Fruit fly (Drosophila melanogaster) whole organism, embryonic: ENCODE measurements around the gene CG32767.

ENCODE experiments used
- CG10147 ChIP-seq: fragments of 200-800 bp; sonication (Bioruptor generic); optimal IDR thresholded peaks from 2 replicates; lab custom pipeline; 2019; ENCODE audit warnings: missing biosample characterization, mild to moderate bottlenecking, missing genetic modification characterization, moderate library complexity
- CG10431 ChIP-seq: fragments of 200-800 bp; sonication (Bioruptor generic); optimal IDR thresholded peaks from 3 replicates; lab custom pipeline; 2018; ENCODE audit warnings: missing biosample characterization, mild to moderate bottlenecking, missing genetic modification characterization
- CG11504 ChIP-seq: fragments of 200-800 bp; sonication (Bioruptor generic); optimal IDR thresholded peaks from 3 replicates; lab custom pipeline; 2019; ENCODE audit warnings: missing biosample characterization, mild to moderate bottlenecking, missing genetic modification characterization, moderate library complexity
- CG11696 ChIP-seq: fragments of 200-800 bp; sonication (Bioruptor generic); IDR thresholded peaks from 2 replicates; pipeline ENCODE4 v1.3.6; 2022; ENCODE audit warnings: missing biosample characterization, missing genetic modification characterization
- CG12391 ChIP-seq: fragments of 200-800 bp; sonication (Bioruptor generic); optimal IDR thresholded peaks from 3 replicates; lab custom pipeline; 2018; ENCODE audit warnings: missing biosample characterization, mild to moderate bottlenecking, missing genetic modification characterization, moderate library complexity
- CG13894 ChIP-seq: fragments of 200-800 bp; sonication (Bioruptor generic); optimal IDR thresholded peaks from 3 replicates; lab custom pipeline; 2018; ENCODE audit warnings: missing biosample characterization, mild to moderate bottlenecking, missing genetic modification characterization, moderate library complexity
- CG17612 ChIP-seq: fragments of 200-800 bp; sonication (Bioruptor generic); IDR thresholded peaks from 2 replicates; pipeline ENCODE4 v1.3.6; 2022; ENCODE audit warnings: missing biosample characterization, missing genetic modification characterization
- CG2199 ChIP-seq: fragments of 200-800 bp; sonication (Bioruptor generic); IDR thresholded peaks from 3 replicates; pipeline ENCODE4 v1.3.6; 2022; ENCODE audit warnings: missing biosample characterization, missing genetic modification characterization
- CG2712 ChIP-seq: fragments of 200-800 bp; optimal IDR thresholded peaks from 3 replicates; lab custom pipeline; 2019; ENCODE audit warnings: missing biosample characterization, mild to moderate bottlenecking, missing genetic modification characterization, moderate library complexity
- CG3065 ChIP-seq: fragments of 200-800 bp; sonication (Bioruptor generic); optimal IDR thresholded peaks from 2 replicates; lab custom pipeline; 2016; ENCODE audit warnings: missing biosample characterization, missing genetic modification characterization
- CG3281 ChIP-seq: fragments of 200-800 bp; sonication (Bioruptor generic); optimal IDR thresholded peaks from 3 replicates; lab custom pipeline; 2017; ENCODE audit warnings: missing biosample characterization, mild to moderate bottlenecking, missing genetic modification characterization
- CG4282 ChIP-seq: fragments of 200-800 bp; sonication (Bioruptor generic); optimal IDR thresholded peaks from 2 replicates; lab custom pipeline; 2016; ENCODE audit warnings: missing biosample characterization, missing genetic modification characterization
- CG6654 ChIP-seq: fragments of 200-800 bp; sonication (Bioruptor generic); optimal IDR thresholded peaks from 2 replicates; lab custom pipeline; 2017; ENCODE audit warnings: missing biosample characterization, mild to moderate bottlenecking, missing genetic modification characterization
- CG7786 ChIP-seq: fragments of 200-800 bp; sonication (Bioruptor generic); optimal IDR thresholded peaks from 2 replicates; lab custom pipeline; 2016; ENCODE audit warnings: missing biosample characterization, missing genetic modification characterization
- CG7839 ChIP-seq: fragments of 200-800 bp; sonication (Bioruptor generic); optimal IDR thresholded peaks from 3 replicates; lab custom pipeline; 2018; ENCODE audit warnings: missing biosample characterization, mild to moderate bottlenecking, missing genetic modification characterization, moderate library complexity
- CG8944 ChIP-seq: fragments of 200-800 bp; sonication (Bioruptor generic); optimal IDR thresholded peaks from 3 replicates; lab custom pipeline; 2016; ENCODE audit warnings: missing biosample characterization, missing genetic modification characterization
- CTCF ChIP-seq: fragments of 200-800 bp; sonication (Bioruptor generic); optimal IDR thresholded peaks from 2 replicates; lab custom pipeline; 2017; ENCODE audit warnings: missing biosample characterization, mild to moderate bottlenecking, missing genetic modification characterization, moderate library complexity
- D19B ChIP-seq: fragments of 200-800 bp; sonication (Bioruptor generic); optimal IDR thresholded peaks from 2 replicates; lab custom pipeline; 2017; ENCODE audit warnings: missing biosample characterization, mild to moderate bottlenecking, missing genetic modification characterization
- Deaf1 ChIP-seq: fragments of 200-800 bp; optimal IDR thresholded peaks from 3 replicates; lab custom pipeline; 2019; ENCODE audit warnings: missing biosample characterization, mild to moderate bottlenecking, missing genetic modification characterization, moderate library complexity
- Eip74EF ChIP-seq, 2 experiments: fragments of 200-800 bp in 1 of 2; fragments of >200 bp in 1 of 2; sonication (Bioruptor generic) in 1 of 2; optimal IDR thresholded peaks; 2 replicates each; lab custom pipeline; 2017 to 2019; ENCODE audit warnings: missing biosample characterization in 2 of 2, missing genetic modification characterization in 2 of 2, mild to moderate bottlenecking in 1 of 2, moderate library complexity in 1 of 2
- Elba2 ChIP-seq: fragments of 200-800 bp; sonication (Bioruptor generic); optimal IDR thresholded peaks from 3 replicates; lab custom pipeline; 2016; ENCODE audit warnings: missing biosample characterization, missing genetic modification characterization
- Ets65A ChIP-seq: fragments of 200-800 bp; sonication (Bioruptor generic); peaks from one replicate; lab custom pipeline; 2016; ENCODE audit warnings: missing biosample characterization, missing genetic modification characterization
- H2.0 ChIP-seq: fragments of 200-800 bp; sonication (Bioruptor generic); IDR thresholded peaks from 2 replicates; pipeline ENCODE4 v1.3.6; 2022; ENCODE audit warnings: missing biosample characterization, missing genetic modification characterization
- Hand ChIP-seq: fragments of 200-800 bp; sonication (Bioruptor generic); optimal IDR thresholded peaks from 2 replicates; lab custom pipeline; 2017; ENCODE audit warnings: mild to moderate bottlenecking, missing biosample characterization, missing genetic modification reagents, missing genetic modification characterization
- Hmx ChIP-seq: fragments of 200-800 bp; sonication (Bioruptor generic); optimal IDR thresholded peaks from 2 replicates; lab custom pipeline; 2016; ENCODE audit warnings: missing biosample characterization, missing genetic modification characterization
- Hr78 ChIP-seq, 2 experiments: fragments of 200-800 bp in 1 of 2; fragments of >200 bp in 1 of 2; sonication (Bioruptor generic) in 1 of 2; optimal IDR thresholded peaks; 2 replicates each; lab custom pipeline; 2017 to 2019; ENCODE audit warnings: missing biosample characterization in 2 of 2, missing genetic modification characterization in 2 of 2, mild to moderate bottlenecking in 1 of 2, moderate library complexity in 1 of 2
- Lpt ChIP-seq: fragments of >200 bp; optimal IDR thresholded peaks from 2 replicates; lab custom pipeline; 2018; ENCODE audit warnings: missing biosample characterization, missing genetic modification characterization
- Max ChIP-seq: fragments of 200-800 bp; sonication (Bioruptor generic); optimal IDR thresholded peaks from 2 replicates; lab custom pipeline; 2016; ENCODE audit warnings: missing biosample characterization, mild to moderate bottlenecking, missing genetic modification characterization
- Med ChIP-seq: fragments of 200-800 bp; sonication (Bioruptor generic); peaks from one replicate; lab custom pipeline; 2016; ENCODE audit warnings: missing biosample characterization, missing genetic modification characterization, mild to moderate bottlenecking, inconsistent platforms, moderate library complexity
- Mrtf ChIP-seq: fragments of 200-800 bp; sonication (Bioruptor generic); IDR thresholded peaks from 3 replicates; pipeline ENCODE4 v1.3.6; 2022; ENCODE audit warnings: missing biosample characterization, missing genetic modification characterization
- Nf-YA ChIP-seq: fragments of 200-800 bp; sonication (Bioruptor generic); IDR thresholded peaks from 2 replicates; pipeline ENCODE4 v1.3.6; 2022; ENCODE audit warnings: missing biosample characterization, missing genetic modification characterization
- Nf-YC ChIP-seq: fragments of 200-800 bp; optimal IDR thresholded peaks from 3 replicates; lab custom pipeline; 2019; ENCODE audit warnings: missing biosample characterization, mild to moderate bottlenecking, missing genetic modification characterization, moderate library complexity
- Rfx ChIP-seq: fragments of 200-800 bp; sonication (Bioruptor generic); IDR thresholded peaks from 2 replicates; pipeline ENCODE4 v1.3.6; 2022; ENCODE audit warnings: missing biosample characterization, missing genetic modification characterization
- TFAM ChIP-seq: fragments of 200-800 bp; sonication (Bioruptor generic); optimal IDR thresholded peaks from 2 replicates; lab custom pipeline; 2017; ENCODE audit warnings: missing biosample characterization, missing genetic modification characterization, inconsistent platforms
- Usf ChIP-seq: fragments of 200-800 bp; sonication (Bioruptor generic); optimal IDR thresholded peaks from 2 replicates; lab custom pipeline; 2017; ENCODE audit warnings: missing genotype, missing biosample characterization, missing genetic modification characterization
- ara ChIP-seq: fragments of 200-800 bp; sonication (Bioruptor generic); IDR thresholded peaks from 2 replicates; pipeline ENCODE4 v1.3.6; 2022; ENCODE audit warnings: missing biosample characterization, missing genetic modification characterization
- cad ChIP-seq: fragments of >200 bp; optimal IDR thresholded peaks from 2 replicates; lab custom pipeline; 2017; ENCODE audit warnings: missing biosample characterization, missing genetic modification characterization
- cato ChIP-seq: fragments of 200-800 bp; sonication (Bioruptor generic); optimal IDR thresholded peaks from 2 replicates; lab custom pipeline; 2016; ENCODE audit warnings: missing biosample characterization, missing genetic modification characterization, borderline replicate concordance
- da ChIP-seq: fragments of 200-800 bp; sonication (Bioruptor generic); optimal IDR thresholded peaks from 2 replicates; lab custom pipeline; 2016; ENCODE audit warnings: missing biosample characterization, missing genetic modification characterization
- danr ChIP-seq: fragments of 200-800 bp; sonication (Bioruptor generic); IDR thresholded peaks from 2 replicates; pipeline ENCODE4 v1.3.6; 2022; ENCODE audit warnings: missing biosample characterization, missing genetic modification characterization
- grau ChIP-seq: fragments of 200-800 bp; optimal IDR thresholded peaks from 3 replicates; lab custom pipeline; 2019; ENCODE audit warnings: missing biosample characterization, mild to moderate bottlenecking, missing genetic modification characterization, moderate library complexity
- gsb ChIP-seq: fragments of 200-800 bp; sonication (Bioruptor generic); IDR thresholded peaks from 2 replicates; pipeline ENCODE4 v1.3.6; 2022; ENCODE audit warnings: missing biosample characterization, missing genetic modification characterization
- oc ChIP-seq: fragments of 200-800 bp; sonication (Bioruptor generic); optimal IDR thresholded peaks from 2 replicates; lab custom pipeline; 2018; ENCODE audit warnings: missing biosample characterization, mild to moderate bottlenecking, missing genetic modification characterization, moderate library complexity
- pan ChIP-seq, 4 experiments: fragments of >200 bp in 3 of 4; fragments of 200-800 bp in 1 of 4; sonication (Bioruptor generic) in 1 of 4; optimal IDR thresholded peaks in 3 of 4; IDR thresholded peaks in 1 of 4; 2 replicates each; pipeline versions ENCODE4 v1.3.6 to Lab custom; 2017 to 2022; ENCODE audit warnings: missing biosample characterization in 2 of 4, missing genetic modification characterization in 2 of 4, mixed read lengths in 1 of 4
- pfk ChIP-seq: fragments of 200-800 bp; sonication (Bioruptor generic); optimal IDR thresholded peaks from 2 replicates; lab custom pipeline; 2018; ENCODE audit warnings: missing biosample characterization, mild to moderate bottlenecking, missing genetic modification characterization, moderate library complexity
- so ChIP-seq: fragments of 200-800 bp; sonication (Bioruptor generic); IDR thresholded peaks from 3 replicates; pipeline ENCODE4 v1.3.6; 2022; ENCODE audit warnings: missing biosample characterization, missing genetic modification characterization
- sob ChIP-seq: fragments of 200-800 bp; sonication (Bioruptor generic); IDR thresholded peaks from 2 replicates; pipeline ENCODE4 v1.3.6; 2022; ENCODE audit warnings: missing biosample characterization, missing genetic modification characterization
- tin ChIP-seq: fragments of 200-800 bp; sonication (Bioruptor generic); optimal IDR thresholded peaks from 3 replicates; lab custom pipeline; 2016; ENCODE audit warnings: missing biosample characterization, missing genetic modification characterization
- wdn ChIP-seq: fragments of 200-800 bp; sonication (Bioruptor generic); IDR thresholded peaks from 2 replicates; pipeline ENCODE4 v1.3.6; 2022; ENCODE audit warnings: missing biosample characterization, missing genetic modification characterization
- zen ChIP-seq: fragments of 200-800 bp; sonication (Bioruptor generic); optimal IDR thresholded peaks from 3 replicates; lab custom pipeline; 2018; ENCODE audit warnings: missing biosample characterization, mild to moderate bottlenecking, missing genetic modification characterization, moderate library complexity

The CG32767 gene

DNA sequence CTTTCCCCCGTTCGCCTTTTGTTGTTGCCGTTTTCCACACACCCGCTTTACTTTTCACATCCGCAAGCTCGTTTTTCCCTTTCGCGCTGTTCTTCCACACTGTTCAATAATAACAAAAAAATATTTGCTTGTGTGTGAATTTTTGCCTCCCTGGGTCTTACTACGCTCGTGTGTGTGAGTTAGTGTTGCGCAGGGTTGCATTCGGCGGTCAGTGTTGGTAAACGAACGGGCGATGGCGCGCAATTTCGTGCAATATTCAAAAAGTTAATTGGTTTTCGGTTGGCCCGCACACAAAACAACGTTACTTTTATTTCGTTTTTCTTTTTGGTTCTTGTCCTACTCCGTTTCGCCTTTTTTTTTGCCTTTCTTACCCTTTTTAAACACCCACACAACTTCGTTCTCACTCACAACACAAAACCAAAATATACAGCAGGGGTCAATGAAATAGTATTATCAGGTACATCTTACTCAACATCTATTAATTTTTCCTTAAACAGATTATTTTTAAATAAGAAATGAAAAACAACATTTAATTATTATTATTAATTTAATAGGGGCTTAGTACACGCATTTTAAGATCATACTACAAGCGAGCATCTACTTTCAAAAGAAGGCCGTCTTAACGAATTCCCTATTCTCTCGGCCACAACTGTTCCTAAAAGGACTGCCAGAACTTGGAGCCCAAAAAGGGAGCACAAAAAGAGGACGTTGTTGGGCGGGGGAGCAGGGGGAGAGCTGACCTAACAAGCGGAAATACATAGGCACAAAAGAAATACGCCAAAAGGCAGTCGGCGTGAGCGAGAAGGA is 1.5 kb downstream of the CG32767 start (continued):
- no peak for TF ChIP-seq Lpt (GFP tag; lab: Kevin White, UChicago)
- no peak for TF ChIP-seq zen (tag; lab: Kevin White, UChicago)
- TF ChIP-seq pfk (GFP tag; lab: Kevin White, UChicago): no peak
- no peak for TF ChIP-seq Usf (GFP tag; lab: Kevin White, UChicago)
- 0 out of 2 replicates have a peak, but pooled peaks have one; percentile 2 for TF ChIP-seq H2.0 (GFP tag; lab: Robert Waterston, UW)
- TF ChIP-seq wdn (GFP tag; lab: Robert Waterston, UW): no peak
- TF ChIP-seq CG10147 (GFP tag; lab: Kevin White, UChicago): peak; percentile 56
- no peak for TF ChIP-seq Max (GFP tag; lab: Kevin White, UChicago)
- TF ChIP-seq Elba2 (GFP tag; lab: Kevin White, UChicago): no peak
- no peak for TF ChIP-seq Nf-YC (tag; lab: Kevin White, UChicago)
- no peak for TF ChIP-seq Mrtf
- TF ChIP-seq Eip74EF (GFP tag; optimal IDR thresholded peaks at IDR 0.05; lab: Kevin White, UChicago): no peak
- peak; percentile 62 for TF ChIP-seq sob
- TF ChIP-seq oc (tag; lab: Kevin White, UChicago): no peak
- peak; percentile 21 for TF ChIP-seq tin (GFP tag; lab: Kevin White, UChicago)
- no peak for TF ChIP-seq CG4282
- no peak for TF ChIP-seq TFAM (GFP tag; lab: Kevin White, UChicago)
- TF ChIP-seq CG11696 (GFP tag; lab: Robert Waterston, UW): peak; percentile 90
- no peak for TF ChIP-seq cato (GFP tag; lab: Kevin White, UChicago)
- TF ChIP-seq Ets65A: peak; percentile 86
- TF ChIP-seq Deaf1 (tag; lab: Kevin White, UChicago): no peak
- no peak for TF ChIP-seq Nf-YA (GFP tag; lab: Robert Waterston, UW)
- TF ChIP-seq CG6654 (GFP tag; lab: Kevin White, UChicago): no peak
- no peak for TF ChIP-seq danr (GFP tag; lab: Robert Waterston, UW)
- TF ChIP-seq CG13894 (tag; lab: Kevin White, UChicago): no peak
- no peak for TF ChIP-seq Hmx (GFP tag; lab: Kevin White, UChicago)
- no peak for TF ChIP-seq CG10431 (GFP tag; lab: Kevin White, UChicago)
- TF ChIP-seq so (GFP tag; lab: Robert Waterston, UW): no peak
- TF ChIP-seq gsb (GFP tag; lab: Robert Waterston, UW): no peak
- no peak for TF ChIP-seq CG12391 (tag; lab: Kevin White, UChicago)
- no peak for TF ChIP-seq CG17612 (GFP tag; lab: Robert Waterston, UW)
- TF ChIP-seq ara (GFP tag; lab: Robert Waterston, UW): no peak
- TF ChIP-seq CTCF: no peak
- no peak for TF ChIP-seq CG3065 (GFP tag; lab: Kevin White, UChicago)
- no peak for TF ChIP-seq CG11504 (tag; lab: Kevin White, UChicago)
- TF ChIP-seq cad (GFP tag; lab: Kevin White, UChicago): no peak
- no peak for TF ChIP-seq D19B
- no peak for TF ChIP-seq grau
- TF ChIP-seq CG2712 (tag; lab: Kevin White, UChicago): no peak
- TF ChIP-seq Hand: no peak
- no peak for TF ChIP-seq CG3281
- no peak for TF ChIP-seq Hr78 (GFP tag; optimal IDR thresholded peaks at IDR 0.05; lab: Kevin White, UChicago)
- TF ChIP-seq da: no peak
- TF ChIP-seq CG7786 (GFP tag; lab: Kevin White, UChicago): peak; percentile 32
- no peak for TF ChIP-seq CG7839
- TF ChIP-seq CG8944 (GFP tag; lab: Kevin White, UChicago): no peak
- TF ChIP-seq CG2199 (GFP tag; lab: Robert Waterston, UW): no peak
- no peak for TF ChIP-seq pan (optimal IDR thresholded peaks at IDR 0.05; lab: Kevin White, UChicago)
- no peak for TF ChIP-seq pan (GFP tag; optimal IDR thresholded peaks at IDR 0.05 in 1 of 2, IDR thresholded peaks at IDR 0.05 in 1 of 2)
- peak; percentile 68 for TF ChIP-seq Rfx
- peak; percentile 96 for TF ChIP-seq Med (GFP tag; lab: Kevin White, UChicago)
